Worm (Caenorhabditis elegans) whole organism, early embryonic: ENCODE data around the gene F25E5.9.

Experiments
- B0310.2 ChIP-seq: sonication (generic microtip); optimal IDR thresholded peaks from 2 replicates; lab custom pipeline; 2016; ENCODE audit warnings: mild to moderate bottlenecking, missing genetic modification characterization, missing compliant biosample characterization
- F13C5.2 ChIP-seq: sonication (generic microtip); optimal IDR thresholded peaks from 2 replicates; lab custom pipeline; 2017; ENCODE audit warnings: mild to moderate bottlenecking, missing genetic modification characterization, inconsistent platforms, missing compliant biosample characterization
- aly-1 ChIP-seq: sonication (generic microtip); optimal IDR thresholded peaks from 2 replicates; lab custom pipeline; 2016; ENCODE audit warnings: missing genetic modification characterization, missing compliant biosample characterization
- ama-1 ChIP-seq: fragments of 150-350 bp; optimal IDR thresholded peaks from 2 replicates; lab custom pipeline; 2014
- ceh-13 ChIP-seq: fragments of 200-800 bp; sonication (Bioruptor generic); optimal IDR thresholded peaks from 2 replicates; lab custom pipeline; 2018; ENCODE audit warnings: mild to moderate bottlenecking, missing genetic modification characterization, missing compliant biosample characterization
- ceh-36 ChIP-seq: sonication (generic microtip); optimal IDR thresholded peaks from 2 replicates; lab custom pipeline; 2016; ENCODE audit warnings: missing genetic modification characterization, inconsistent platforms, missing compliant biosample characterization
- ets-7 ChIP-seq: sonication (generic microtip); optimal IDR thresholded peaks from 2 replicates; lab custom pipeline; 2016; ENCODE audit warnings: missing genotype, missing genetic modification characterization, missing compliant biosample characterization
- flt-1 ChIP-seq: fragments of 200-800 bp; sonication (Bioruptor generic); IDR thresholded peaks from 2 replicates; pipeline ENCODE4 v1.3.6; 2022; ENCODE audit warnings: missing genetic modification characterization, missing compliant biosample characterization
- hmbx-1 ChIP-seq: sonication (generic microtip); optimal IDR thresholded peaks from 2 replicates; lab custom pipeline; 2016; ENCODE audit warnings: mild to moderate bottlenecking, missing genetic modification characterization, missing compliant biosample characterization
- hmg-4 ChIP-seq: fragments of 200-800 bp; sonication (Bioruptor generic); optimal IDR thresholded peaks from 2 replicates; lab custom pipeline; 2018; ENCODE audit warnings: mild to moderate bottlenecking, missing genetic modification characterization, missing compliant biosample characterization
- hnd-1 ChIP-seq: sonication (generic microtip); optimal IDR thresholded peaks from 2 replicates; lab custom pipeline; 2016; ENCODE audit warnings: missing genetic modification characterization, missing compliant biosample characterization
- pes-1 ChIP-seq: fragments of 200-800 bp; sonication (Bioruptor generic); IDR thresholded peaks from 2 replicates; pipeline ENCODE4 v1.3.6; 2022; ENCODE audit warnings: missing genetic modification reagents, missing genetic modification characterization, missing compliant biosample characterization
- scrt-1 ChIP-seq: fragments of 200-800 bp; sonication (Bioruptor generic); IDR thresholded peaks from 2 replicates; pipeline ENCODE4 v1.3.6; 2022; ENCODE audit warnings: missing genetic modification characterization, missing compliant biosample characterization
- sea-1 ChIP-seq: fragments of 200-800 bp; sonication (Bioruptor generic); conservative IDR thresholded peaks from 2 replicates; pipeline ENCODE4 v1.3.6; 2022; ENCODE audit warnings: missing genetic modification characterization, missing compliant biosample characterization
- tbx-11 ChIP-seq: fragments of 200-800 bp; sonication (Bioruptor generic); IDR thresholded peaks from 2 replicates; pipeline ENCODE4 v1.3.6; 2022; ENCODE audit warnings: missing genetic modification characterization, missing compliant biosample characterization
- tbx-37 ChIP-seq: fragments of 200-800 bp; sonication (Bioruptor generic); conservative IDR thresholded peaks from 2 replicates; pipeline ENCODE4 v1.3.6; 2022; ENCODE audit warnings: missing genetic modification reagents, missing genetic modification characterization, missing compliant biosample characterization
- tra-4 ChIP-seq: sonication (generic microtip); optimal IDR thresholded peaks from 2 replicates; lab custom pipeline; 2017; ENCODE audit warnings: missing genetic modification characterization, missing compliant biosample characterization

Gene F25E5.9

DNA sequence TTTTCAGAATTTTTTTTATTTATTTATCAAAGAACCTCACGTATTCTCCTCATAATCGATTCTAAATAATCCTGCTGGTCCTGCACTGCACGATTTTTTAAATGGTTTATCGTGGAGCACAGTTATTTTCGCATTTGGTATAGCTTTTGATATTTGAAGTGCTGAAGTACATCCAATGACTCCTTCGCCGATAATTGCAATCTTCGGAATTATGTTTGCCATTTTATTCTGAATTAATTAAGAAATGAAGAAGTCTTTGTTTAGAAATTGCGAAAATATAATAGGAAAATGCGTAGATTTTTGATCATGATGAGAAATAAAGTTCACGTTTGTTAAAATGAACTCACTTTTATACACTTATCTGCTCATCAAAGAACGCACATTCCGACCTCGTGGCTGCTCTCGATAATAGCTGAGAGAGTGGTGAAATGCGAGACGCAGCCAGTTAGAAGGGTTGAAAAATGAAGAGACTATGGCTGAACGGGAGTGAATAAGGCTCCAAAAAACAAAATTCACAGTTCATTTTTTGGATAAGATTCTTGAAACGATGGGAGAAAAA, 2.8 kb downstream of the F25E5.9 start:
- TF ChIP-seq pes-1 (GFP tag; lab: Robert Waterston, UW) = no peak
- TF ChIP-seq ceh-36 (tag; lab: Kevin White, UChicago) = no peak
- TF ChIP-seq B0310.2 (tag; lab: Kevin White, UChicago) = no peak
- TF ChIP-seq tra-4 (tag; lab: Kevin White, UChicago) = no peak
- no peak for TF ChIP-seq aly-1 (tag; lab: Kevin White, UChicago)
- TF ChIP-seq hnd-1 (tag; lab: Kevin White, UChicago) = no peak
- no peak for TF ChIP-seq hmg-4 (GFP tag; lab: Kevin White, UChicago)
- TF ChIP-seq tbx-11 (GFP tag; lab: Robert Waterston, UW) = no peak
- no peak for TF ChIP-seq scrt-1
- TF ChIP-seq ama-1 (lab: Kevin White, UChicago) = no peak
- no peak for TF ChIP-seq flt-1 (GFP tag; lab: Robert Waterston, UW)
- no peak for TF ChIP-seq ets-7 (tag; lab: Kevin White, UChicago)
- TF ChIP-seq ceh-13 (GFP tag; lab: Kevin White, UChicago) = no peak
- TF ChIP-seq F13C5.2 (tag; lab: Kevin White, UChicago) = no peak
- TF ChIP-seq tbx-37 (GFP tag; lab: Robert Waterston, UW) = no peak
- TF ChIP-seq hmbx-1 (tag; lab: Kevin White, UChicago) = no peak
- TF ChIP-seq sea-1 (GFP tag; lab: Robert Waterston, UW) = no peak

DNA sequence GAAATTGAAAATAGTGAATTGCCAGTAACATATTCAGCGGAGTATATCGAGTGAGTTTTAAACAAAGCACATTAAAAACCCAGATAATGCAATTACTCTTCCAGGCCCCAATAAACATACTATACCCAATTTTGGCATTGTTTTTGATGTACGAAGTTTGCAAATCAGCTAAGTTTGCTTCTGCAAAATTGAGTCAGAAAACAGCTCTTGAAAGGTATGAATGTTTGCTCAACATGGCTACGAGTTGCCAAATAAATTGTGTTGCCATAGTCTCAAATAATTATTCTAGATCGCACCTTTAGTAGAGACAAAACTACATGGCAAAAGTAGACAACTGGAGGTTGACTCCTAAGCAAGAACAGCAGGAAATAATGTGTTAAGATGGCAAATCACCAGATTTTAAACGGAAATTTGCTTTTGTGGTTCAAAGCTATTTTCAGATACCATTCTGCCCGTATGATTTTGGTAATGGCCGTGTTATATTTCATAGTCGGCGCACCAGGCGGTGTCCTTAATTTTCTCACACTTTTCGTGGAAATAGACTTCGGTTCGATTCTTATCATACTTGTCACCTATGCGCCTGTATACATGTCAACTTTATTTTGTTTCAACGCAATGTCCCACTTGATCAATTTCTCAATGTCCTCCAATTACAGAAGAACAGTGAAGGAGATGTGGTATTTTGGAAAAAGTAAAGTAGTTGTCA, 5.1 kb downstream of the F25E5.9 start:
- no peak for TF ChIP-seq tra-4 (tag; lab: Kevin White, UChicago)
- TF ChIP-seq ceh-13 (GFP tag; lab: Kevin White, UChicago) = no peak
- TF ChIP-seq hnd-1 (tag; lab: Kevin White, UChicago) = no peak
- no peak for TF ChIP-seq ceh-36 (tag; lab: Kevin White, UChicago)
- TF ChIP-seq ama-1 (lab: Kevin White, UChicago) = no peak
- no peak for TF ChIP-seq pes-1 (GFP tag; lab: Robert Waterston, UW)
- TF ChIP-seq aly-1 (tag; lab: Kevin White, UChicago) = no peak
- TF ChIP-seq flt-1 (GFP tag; lab: Robert Waterston, UW) = no peak
- TF ChIP-seq hmg-4 (GFP tag; lab: Kevin White, UChicago) = no peak
- no peak for TF ChIP-seq F13C5.2 (tag; lab: Kevin White, UChicago)
- TF ChIP-seq scrt-1 = no peak
- TF ChIP-seq B0310.2 (tag; lab: Kevin White, UChicago) = no peak
- no peak for TF ChIP-seq hmbx-1 (tag; lab: Kevin White, UChicago)

DNA sequence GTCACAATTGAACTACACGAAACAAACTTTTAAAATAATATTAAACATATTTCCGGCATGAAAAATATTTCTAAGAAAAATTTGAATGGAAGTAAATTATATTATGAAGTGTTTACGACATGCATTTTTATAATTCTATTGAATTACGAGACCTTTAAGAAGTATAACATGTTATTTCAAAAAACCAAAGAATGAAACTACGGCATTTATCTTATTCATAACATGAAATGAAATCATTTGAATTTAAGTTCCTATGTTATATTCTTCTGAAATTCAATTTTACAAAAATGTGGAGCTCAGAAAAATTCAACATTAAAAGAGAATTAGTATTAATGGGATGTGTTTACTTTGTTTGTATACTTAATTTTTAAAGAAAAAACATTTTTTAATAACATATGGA, 6.7 kb downstream of the F25E5.9 start, which contains the start of gene srw-71:
srw-71 (minus strand) TSS at position 101 of the 400 bp plus-strand sequence.
- TF ChIP-seq ama-1 (lab: Kevin White, UChicago) (no peak), F13C5.2 (tag; lab: Kevin White, UChicago) (no peak), tbx-11 (GFP tag; lab: Robert Waterston, UW) (no peak), hmbx-1 (tag; lab: Kevin White, UChicago) (no peak), tbx-37 (GFP tag; lab: Robert Waterston, UW) (no peak), sea-1 (GFP tag; lab: Robert Waterston, UW) (no peak), scrt-1 (no peak), B0310.2 (tag; lab: Kevin White, UChicago) (no peak), tra-4 (tag; lab: Kevin White, UChicago) (no peak), ceh-13 (GFP tag; lab: Kevin White, UChicago) (no peak), ceh-36 (tag; lab: Kevin White, UChicago) (no peak), ets-7 (tag; lab: Kevin White, UChicago) (no peak), pes-1 (GFP tag; lab: Robert Waterston, UW) (no peak), hnd-1 (tag; lab: Kevin White, UChicago) (no peak), flt-1 (GFP tag; lab: Robert Waterston, UW) (no peak)

DNA sequence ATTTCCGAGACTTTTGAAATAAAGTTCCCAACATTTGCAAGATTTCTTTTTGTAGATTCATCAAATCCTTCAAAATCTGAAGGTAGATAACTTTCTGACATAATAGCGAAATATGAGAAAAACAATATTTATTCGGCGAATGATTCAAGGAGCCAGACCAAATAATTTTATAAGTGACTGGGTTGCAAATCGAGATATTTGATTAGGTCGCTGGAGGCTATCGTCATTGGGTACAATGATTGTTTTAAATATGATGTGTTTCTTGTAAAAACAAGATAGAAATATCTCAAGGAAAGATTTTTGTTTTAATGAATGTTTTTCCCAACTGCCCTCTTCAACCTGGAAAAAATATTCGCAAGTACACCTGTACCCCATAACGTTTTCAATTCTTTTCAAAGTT, 8.8 kb downstream of the F25E5.9 start, which contains the start of gene srw-69:
srw-69 (minus strand) TSS at position 101 of the 400 bp plus-strand sequence.
- TF ChIP-seq tbx-37 (GFP tag; lab: Robert Waterston, UW) (no peak), pes-1 (GFP tag; lab: Robert Waterston, UW) (no peak), F13C5.2 (tag; lab: Kevin White, UChicago) (no peak), ceh-13 (GFP tag; lab: Kevin White, UChicago) (no peak), ceh-36 (tag; lab: Kevin White, UChicago) (no peak), sea-1 (GFP tag; lab: Robert Waterston, UW) (no peak), hnd-1 (tag; lab: Kevin White, UChicago) (no peak), ama-1 (lab: Kevin White, UChicago) (no peak), aly-1 (tag; lab: Kevin White, UChicago) (no peak), scrt-1 (no peak), tra-4 (tag; lab: Kevin White, UChicago) (no peak), hmg-4 (GFP tag; lab: Kevin White, UChicago) (no peak), tbx-11 (GFP tag; lab: Robert Waterston, UW) (no peak), B0310.2 (tag; lab: Kevin White, UChicago) (no peak), ets-7 (tag; lab: Kevin White, UChicago) (no peak)

DNA sequence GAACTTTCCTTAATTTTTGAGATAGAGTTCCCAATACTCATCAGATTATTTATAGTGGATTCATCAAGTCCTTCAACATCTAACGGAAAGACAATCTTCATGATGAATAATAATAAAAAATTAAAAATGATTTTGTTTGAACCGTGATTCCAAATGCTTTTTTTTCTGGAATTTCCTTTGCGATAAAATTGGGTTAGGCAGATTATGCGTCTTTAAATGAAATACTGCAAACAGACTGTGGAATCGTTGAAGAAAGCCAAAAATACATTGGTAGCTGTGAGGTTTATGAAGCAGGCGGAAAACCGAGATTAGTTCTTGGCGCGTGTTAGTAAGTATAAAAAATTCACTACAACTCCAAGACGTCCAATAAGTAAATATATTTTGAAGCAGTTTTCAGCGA, 11.1 kb downstream of the F25E5.9 start, which contains the start of gene srw-68:
srw-68 (minus strand) TSS at position 101 of the 400 bp plus-strand sequence.
- TF ChIP-seq tra-4 (tag; lab: Kevin White, UChicago) = no peak
- TF ChIP-seq tbx-37 (GFP tag; lab: Robert Waterston, UW) = no peak
- no peak for TF ChIP-seq flt-1 (GFP tag; lab: Robert Waterston, UW)
- TF ChIP-seq ceh-13 (GFP tag; lab: Kevin White, UChicago) = no peak
- TF ChIP-seq B0310.2 (tag; lab: Kevin White, UChicago) = no peak
- TF ChIP-seq aly-1 (tag; lab: Kevin White, UChicago) = no peak
- TF ChIP-seq hmbx-1 (tag; lab: Kevin White, UChicago) = no peak
- TF ChIP-seq hmg-4 (GFP tag; lab: Kevin White, UChicago) = no peak
- no peak for TF ChIP-seq ama-1 (lab: Kevin White, UChicago)
- no peak for TF ChIP-seq tbx-11 (GFP tag; lab: Robert Waterston, UW)
- TF ChIP-seq pes-1 (GFP tag; lab: Robert Waterston, UW) = no peak
- TF ChIP-seq F13C5.2 (tag; lab: Kevin White, UChicago) = no peak
- no peak for TF ChIP-seq scrt-1
- TF ChIP-seq ets-7 (tag; lab: Kevin White, UChicago) = no peak
- TF ChIP-seq ceh-36 (tag; lab: Kevin White, UChicago) = no peak
- no peak for TF ChIP-seq hnd-1 (tag; lab: Kevin White, UChicago)
- TF ChIP-seq sea-1 (GFP tag; lab: Robert Waterston, UW) = no peak
